Worm (Caenorhabditis elegans): Measurements from ENCODE around the gene C05C10.2.

C05C10.2 gene

DNA sequence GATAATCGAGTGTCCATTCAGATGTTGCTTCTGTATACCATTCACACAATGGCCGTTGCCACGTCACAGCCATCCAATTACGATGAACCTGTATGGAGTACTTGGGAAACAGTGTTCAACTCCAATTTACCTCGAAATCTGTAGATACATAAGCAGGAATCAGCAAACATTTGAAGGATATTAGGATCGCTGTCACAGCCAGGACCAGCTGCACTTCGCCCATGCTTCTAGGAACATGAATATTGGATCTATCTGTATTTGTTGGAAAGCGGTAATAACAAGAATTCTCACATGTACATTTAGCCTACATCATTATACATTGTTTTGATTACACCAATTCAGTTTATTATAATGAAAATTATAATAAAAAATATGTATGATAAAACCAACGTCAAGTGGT is 35.8 kb upstream of the C05C10.2 start, which contains the start of gene algn-8 (continued):
- TF ChIP-seq egl-18 (GFP tag; IDR thresholded peaks at IDR 0.05), result no peak
- TF ChIP-seq madf-8 (GFP tag; conservative IDR thresholded peaks at IDR 0.05), result no peak
- peak; percentile 3 for TF ChIP-seq tlf-1 (GFP tag; optimal IDR thresholded peaks at IDR 0.05)
- TF ChIP-seq unc-130 (GFP tag; optimal IDR thresholded peaks at IDR 0.05), result peak; percentile 55
- no peak for TF ChIP-seq F33H1.4 (GFP tag; IDR thresholded peaks at IDR 0.05)
- no peak for TF ChIP-seq B0019.2 (GFP tag; conservative IDR thresholded peaks at IDR 0.05)
- TF ChIP-seq F37B4.10 (GFP tag; IDR thresholded peaks at IDR 0.05), result no peak
- TF ChIP-seq zim-3 (tag; optimal IDR thresholded peaks at IDR 0.05), result peak; percentile 36
- no peak for TF ChIP-seq ZK185.1 (tag; optimal IDR thresholded peaks at IDR 0.05; ENCODE audit: poor library complexity, severe bottlenecking)
- peak; percentile 45 for TF ChIP-seq chd-7 (tag; optimal IDR thresholded peaks at IDR 0.05)
- TF ChIP-seq mcd-1 (GFP tag; IDR thresholded peaks at IDR 0.05), result no peak
- TF ChIP-seq T26A5.8 (tag; optimal IDR thresholded peaks at IDR 0.05), result no peak
- no peak for TF ChIP-seq pbrm-1 (GFP tag; IDR thresholded peaks at IDR 0.05)
- no peak for TF ChIP-seq ceh-27 (GFP tag; optimal IDR thresholded peaks at IDR 0.05)
- no peak for TF ChIP-seq F55B11.4 (tag; optimal IDR thresholded peaks at IDR 0.05; ENCODE audit: borderline replicate concordance, insufficient read depth)
- TF ChIP-seq F22D6.2 (tag; optimal IDR thresholded peaks at IDR 0.05), result no peak
- TF ChIP-seq Y53G8AR.9 (GFP tag; conservative IDR thresholded peaks at IDR 0.05), result peak; percentile 71
- no peak for TF ChIP-seq nfya-2 (GFP tag; IDR thresholded peaks at IDR 0.05)
- no peak for TF ChIP-seq lin-35 (GFP tag; optimal IDR thresholded peaks at IDR 0.05)
- 0 out of 2 replicates have a peak, but pooled peaks have one; percentile 24 for TF ChIP-seq ekl-4 (GFP tag; IDR thresholded peaks at IDR 0.05)
- no peak for TF ChIP-seq athp-1 (tag; optimal IDR thresholded peaks at IDR 0.05)
- no peak for TF ChIP-seq hmg-20 (GFP tag; IDR thresholded peaks at IDR 0.05)

DNA sequence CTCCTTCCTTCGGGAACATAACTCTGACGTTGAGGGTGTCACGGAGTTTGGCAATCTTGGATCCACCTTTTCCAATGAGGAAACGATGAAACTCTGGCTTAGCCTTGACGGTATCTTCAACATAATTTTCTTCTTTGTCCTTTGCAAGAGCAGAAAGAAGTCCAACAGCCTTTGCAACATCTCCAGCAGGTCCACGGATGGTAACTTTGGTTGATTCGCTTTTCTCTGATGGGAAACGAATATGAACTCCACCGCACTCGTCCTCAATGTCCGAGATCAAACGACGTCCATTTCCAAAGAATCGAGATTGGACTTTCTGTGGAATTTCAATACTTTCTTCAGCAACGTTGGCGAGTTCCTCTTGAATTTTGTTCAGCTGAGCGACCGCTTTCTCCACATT is 33.5 kb upstream of the C05C10.2 start:
- TF ChIP-seq zim-3 (tag; optimal IDR thresholded peaks at IDR 0.05), result no peak
- TF ChIP-seq nhr-80 (tag; optimal IDR thresholded peaks at IDR 0.05), result no peak
- TF ChIP-seq B0035.1 (tag; optimal IDR thresholded peaks at IDR 0.05), result no peak
- TF ChIP-seq hmg-20 (GFP tag; IDR thresholded peaks at IDR 0.05), result no peak
- TF ChIP-seq cebp-1 (GFP tag; IDR thresholded peaks at IDR 0.05), result no peak
- TF ChIP-seq cebp-1 (tag; optimal IDR thresholded peaks at IDR 0.05), result no peak
- TF ChIP-seq mxl-1 (tag; optimal IDR thresholded peaks at IDR 0.05), result no peak
- no peak for TF ChIP-seq lin-54 (GFP tag; optimal IDR thresholded peaks at IDR 0.05)

DNA sequence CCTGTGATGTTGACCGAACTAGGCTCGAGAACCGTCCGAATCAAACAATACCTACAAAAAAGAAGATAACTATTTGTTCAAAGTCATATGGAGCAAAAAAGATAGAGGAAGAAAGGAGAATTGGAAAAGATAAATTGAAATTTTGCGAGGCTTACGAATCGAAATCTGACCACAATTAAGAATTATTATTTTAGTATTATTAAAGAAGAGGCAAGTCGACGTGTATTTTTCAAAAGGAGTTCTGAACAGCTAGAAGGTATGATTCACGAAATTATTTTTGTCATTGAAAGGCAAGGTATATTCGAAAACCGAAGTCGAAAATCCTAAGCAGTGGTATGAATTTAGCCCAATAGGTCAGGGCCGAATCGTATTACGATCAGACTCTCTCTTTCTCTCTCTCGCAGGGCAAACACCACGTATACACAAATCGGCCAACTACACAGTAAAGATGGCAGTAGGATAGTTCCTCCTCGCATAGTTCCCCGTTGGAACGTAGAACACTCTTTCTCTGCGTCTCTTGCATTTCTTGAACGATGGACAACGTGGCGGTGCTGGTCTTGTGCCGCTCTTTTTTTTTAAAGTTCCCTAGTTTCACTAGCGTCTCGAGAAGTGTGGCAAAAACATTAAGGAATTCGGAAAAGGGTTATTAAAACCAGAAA is 30.9 kb upstream of the C05C10.2 start, which contains the start of gene vgln-1:
vgln-1 (minus strand) TSS at position 51 of the 659 bp plus-strand sequence.
- no peak for TF ChIP-seq zim-3 (tag; optimal IDR thresholded peaks at IDR 0.05)
- TF ChIP-seq lin-35 (GFP tag; optimal IDR thresholded peaks at IDR 0.05), result no peak
- no peak for TF ChIP-seq madf-3 (GFP tag; IDR thresholded peaks at IDR 0.05)
- no peak for TF ChIP-seq snpc-4 (GFP tag; optimal IDR thresholded peaks at IDR 0.05)
- TF ChIP-seq snpc-4 (tag; optimal IDR thresholded peaks at IDR 0.05), result no peak
- TF ChIP-seq hmg-1.2 (GFP tag; IDR thresholded peaks at IDR 0.05), result peak; percentile 48; the same call in 1 of the 2 replicates
- TF ChIP-seq ceh-27 (GFP tag; optimal IDR thresholded peaks at IDR 0.05), result peak; percentile 28
- TF ChIP-seq Y53G8AR.9 (GFP tag; conservative IDR thresholded peaks at IDR 0.05), result no peak
- TF ChIP-seq ZK185.1 (tag; optimal IDR thresholded peaks at IDR 0.05; ENCODE audit: poor library complexity, severe bottlenecking), result peak; percentile 12
- TF ChIP-seq sptf-2 (GFP tag; optimal IDR thresholded peaks at IDR 0.05), result no peak
- TF ChIP-seq egl-18 (GFP tag; IDR thresholded peaks at IDR 0.05), result no peak
- peak; percentile 26; the same call in 1 of the 2 replicates for TF ChIP-seq madf-6 (GFP tag; IDR thresholded peaks at IDR 0.05)
- TF ChIP-seq mcd-1 (GFP tag; IDR thresholded peaks at IDR 0.05), result no peak
- TF ChIP-seq rcor-1 (GFP tag; IDR thresholded peaks at IDR 0.05), result no peak
- TF ChIP-seq let-607 (tag; optimal IDR thresholded peaks at IDR 0.05), result peak in 1 of 2 experiments; percentile 7
- no peak for TF ChIP-seq atf-7 (tag; optimal IDR thresholded peaks at IDR 0.05)
- 0 out of 2 replicates have a peak, but pooled peaks have one; percentile 52 for TF ChIP-seq Y56A3A.18 (GFP tag; IDR thresholded peaks at IDR 0.05)
- no peak for TF ChIP-seq F10E7.11 (tag; optimal IDR thresholded peaks at IDR 0.05)
- no peak for TF ChIP-seq attf-6 (GFP tag; IDR thresholded peaks at IDR 0.05)
- no peak for TF ChIP-seq T07F8.4 (tag; optimal IDR thresholded peaks at IDR 0.05)
- no peak for TF ChIP-seq zfh-2 (GFP tag; conservative IDR thresholded peaks at IDR 0.05)
- TF ChIP-seq nfyb-1 (GFP tag; IDR thresholded peaks at IDR 0.05), result no peak
- no peak for TF ChIP-seq ztf-26 (tag; optimal IDR thresholded peaks at IDR 0.05)
- TF ChIP-seq B0019.2 (GFP tag; conservative IDR thresholded peaks at IDR 0.05), result no peak
- no peak for TF ChIP-seq K12H6.12 (tag; optimal IDR thresholded peaks at IDR 0.05)
